Worm (Caenorhabditis elegans) whole organism, L4 larva: Measurements from ENCODE around the gene srd-1.

ENCODE experiments used
- F26F4.8 ChIP-seq: fragments of 200-800 bp; sonication (Bioruptor generic); conservative IDR thresholded peaks from 2 replicates; pipeline ENCODE4 v1.3.6; 2022; ENCODE audit warnings: missing genetic modification characterization, missing compliant biosample characterization
- F37D6.2 ChIP-seq: sonication (generic microtip); optimal IDR thresholded peaks from 2 replicates; lab custom pipeline; 2016; ENCODE audit warnings: mild to moderate bottlenecking, missing genetic modification characterization, missing compliant biosample characterization
- F49E8.2 ChIP-seq: sonication (generic microtip); optimal IDR thresholded peaks from 2 replicates; lab custom pipeline; 2016; ENCODE audit warnings: missing compliant biosample characterization, mild to moderate bottlenecking, missing genetic modification characterization, borderline replicate concordance
- R02D3.7 ChIP-seq: fragments of 150-350 bp; sonication (generic microtip); optimal IDR thresholded peaks from 3 replicates; lab custom pipeline; 2014; ENCODE audit warnings: missing biosample characterization, missing genetic modification characterization
- T20F7.1 ChIP-seq: fragments of 200-800 bp; sonication (Bioruptor generic); optimal IDR thresholded peaks from 2 replicates; lab custom pipeline; 2018; ENCODE audit warnings: mild to moderate bottlenecking, missing genetic modification characterization, missing compliant biosample characterization
- T26A8.4 ChIP-seq: fragments of 200-800 bp; sonication (Bioruptor generic); IDR thresholded peaks from 2 replicates; pipeline ENCODE4 v1.3.6; 2022; ENCODE audit warnings: missing genetic modification characterization, missing compliant biosample characterization
- Y105C5A.15 ChIP-seq: fragments of 200-800 bp; sonication (Bioruptor generic); IDR thresholded peaks from 2 replicates; pipeline ENCODE4 v1.3.6; 2022; ENCODE audit warnings: missing genetic modification characterization, missing compliant biosample characterization
- Y75B8A.6 ChIP-seq: fragments of 200-800 bp; sonication (Bioruptor generic); IDR thresholded peaks from 2 replicates; pipeline ENCODE4 v1.3.6; 2022; ENCODE audit warnings: missing genetic modification reagents, missing genetic modification characterization, missing compliant biosample characterization
- ZK337.2 ChIP-seq: fragments of 200-800 bp; sonication (Bioruptor generic); IDR thresholded peaks from 2 replicates; pipeline ENCODE4 v1.3.6; 2022; ENCODE audit warnings: missing genetic modification reagents, missing genetic modification characterization, missing compliant biosample characterization
- aha-1 ChIP-seq: fragments of 150-350 bp; peaks from one replicate; lab custom pipeline; 2014; ENCODE audit warnings: missing biosample characterization, missing genetic modification characterization
- ceh-32 ChIP-seq: sonication (generic microtip); optimal IDR thresholded peaks from 2 replicates; lab custom pipeline; 2016; ENCODE audit warnings: mild to moderate bottlenecking, missing genetic modification characterization, missing compliant biosample characterization; ENCODE audit not compliant: poor library complexity
- ceh-62 ChIP-seq: sonication (generic microtip); optimal IDR thresholded peaks from 2 replicates; lab custom pipeline; 2017; ENCODE audit warnings: missing biosample characterization, missing genetic modification characterization
- daf-16 ChIP-seq, 3 experiments: sonication (generic microtip); optimal IDR thresholded peaks; 2 replicates each; lab custom pipeline; 2016 to 2017; ENCODE audit warnings: missing genetic modification characterization in 3 of 3, missing genetic modification reagents in 3 of 3, mild to moderate bottlenecking in 2 of 3, missing compliant biosample characterization in 2 of 3, missing biosample characterization in 1 of 3, moderate library complexity in 1 of 3
- daf-19 ChIP-seq: fragments of 200-800 bp; sonication (Bioruptor generic); conservative IDR thresholded peaks from 2 replicates; pipeline ENCODE4 v1.3.6; 2022; ENCODE audit warnings: missing genetic modification characterization, missing compliant biosample characterization
- dpl-1 ChIP-seq: fragments of 150-350 bp; optimal IDR thresholded peaks from 2 replicates; lab custom pipeline; 2014; ENCODE audit warnings: missing biosample characterization, missing genetic modification reagents, missing genetic modification characterization
- dve-1 ChIP-seq: sonication (generic microtip); optimal IDR thresholded peaks from 2 replicates; lab custom pipeline; 2017; ENCODE audit warnings: antibody characterized with exemption, mild to moderate bottlenecking, missing genetic modification characterization, missing compliant biosample characterization; ENCODE audit not compliant: insufficient read depth
- egl-27 ChIP-seq: sonication (generic microtip); optimal IDR thresholded peaks from 3 replicates; lab custom pipeline; 2017; ENCODE audit warnings: missing biosample characterization, missing genetic modification reagents, missing genetic modification characterization
- hif-1 ChIP-seq, 2 experiments: sonication (generic microtip); optimal IDR thresholded peaks; 2 replicates each; lab custom pipeline; 2016 to 2017; ENCODE audit warnings: missing compliant biosample characterization in 2 of 2, missing genetic modification characterization in 2 of 2, missing genetic modification reagents in 2 of 2, missing genotype in 2 of 2, mild to moderate bottlenecking in 1 of 2
- hlh-11 ChIP-seq: fragments of 200-800 bp; sonication (Bioruptor generic); optimal IDR thresholded peaks from 2 replicates; lab custom pipeline; 2018; ENCODE audit warnings: mild to moderate bottlenecking, missing genetic modification characterization, missing compliant biosample characterization
- hlh-30 ChIP-seq: sonication (generic microtip); optimal IDR thresholded peaks from 2 replicates; lab custom pipeline; 2017; ENCODE audit warnings: antibody characterized with exemption, mild to moderate bottlenecking, missing genetic modification characterization, missing compliant biosample characterization; ENCODE audit not compliant: insufficient read depth
- hmg-1.1 ChIP-seq: fragments of 200-800 bp; sonication (Bioruptor generic); IDR thresholded peaks from 2 replicates; pipeline ENCODE4 v1.3.6; 2022; ENCODE audit warnings: missing genetic modification reagents, missing genetic modification characterization, missing compliant biosample characterization
- jun-1 ChIP-seq: fragments of 150-350 bp; optimal IDR thresholded peaks from 2 replicates; lab custom pipeline; 2014; ENCODE audit warnings: missing biosample characterization, missing genetic modification reagents, missing genetic modification characterization
- lim-7 ChIP-seq: fragments of 200-800 bp; sonication (Bioruptor generic); IDR thresholded peaks from 2 replicates; pipeline ENCODE4 v1.3.6; 2022; ENCODE audit warnings: missing genetic modification characterization, missing compliant biosample characterization
- lin-29 ChIP-seq: fragments of 200-800 bp; sonication (Bioruptor generic); IDR thresholded peaks from 2 replicates; pipeline ENCODE4 v1.3.6; 2022; ENCODE audit warnings: missing genetic modification reagents, missing genetic modification characterization, missing compliant biosample characterization
- lir-3 ChIP-seq: sonication (generic microtip); optimal IDR thresholded peaks from 2 replicates; lab custom pipeline; 2016; ENCODE audit warnings: mild to moderate bottlenecking, missing genetic modification characterization, missing compliant biosample characterization
- lsy-2 ChIP-seq, 2 experiments: fragments of 150-350 bp in 1 of 2; sonication (generic microtip) in 1 of 2; optimal IDR thresholded peaks; 2 replicates each; lab custom pipeline; 2014 to 2017; ENCODE audit warnings: missing biosample characterization in 2 of 2, missing genetic modification characterization in 2 of 2
- madf-9 ChIP-seq: fragments of 200-800 bp; sonication (Bioruptor generic); conservative IDR thresholded peaks from 2 replicates; pipeline ENCODE4 v1.3.6; 2022; ENCODE audit warnings: missing genetic modification reagents, missing genetic modification characterization, missing compliant biosample characterization
- mep-1 ChIP-seq: fragments of 150-350 bp; sonication (generic microtip); optimal IDR thresholded peaks from 3 replicates; lab custom pipeline; 2014; ENCODE audit warnings: missing biosample characterization, missing genetic modification characterization
- mes-2 ChIP-seq: sonication (generic microtip); optimal IDR thresholded peaks from 2 replicates; lab custom pipeline; 2016; ENCODE audit warnings: missing genotype, mild to moderate bottlenecking, missing genetic modification characterization, missing compliant biosample characterization; ENCODE audit not compliant: poor library complexity, severe bottlenecking
- mxl-2 ChIP-seq: fragments of 200-800 bp; sonication (Bioruptor generic); conservative IDR thresholded peaks from 2 replicates; pipeline ENCODE4 v1.3.6; 2022; ENCODE audit warnings: missing genetic modification reagents, missing genetic modification characterization, missing compliant biosample characterization
- mxl-3 ChIP-seq: fragments of 200-800 bp; sonication (Bioruptor generic); optimal IDR thresholded peaks from 2 replicates; lab custom pipeline; 2018; ENCODE audit warnings: mild to moderate bottlenecking, missing genetic modification characterization, missing compliant biosample characterization
- nhr-10 ChIP-seq: fragments of 150-350 bp; optimal IDR thresholded peaks from 2 replicates; lab custom pipeline; 2014; ENCODE audit warnings: missing biosample characterization, missing genetic modification characterization
- nhr-102 ChIP-seq: sonication (generic microtip); optimal IDR thresholded peaks from 2 replicates; lab custom pipeline; 2016; ENCODE audit warnings: mild to moderate bottlenecking, missing genetic modification characterization, moderate library complexity, missing compliant biosample characterization
- nhr-11 ChIP-seq: fragments of 150-350 bp; optimal IDR thresholded peaks from 2 replicates; lab custom pipeline; 2014; ENCODE audit warnings: missing biosample characterization, missing genetic modification characterization
- nhr-28 ChIP-seq: fragments of 150-350 bp; optimal IDR thresholded peaks from 2 replicates; lab custom pipeline; 2014; ENCODE audit warnings: missing biosample characterization, missing genetic modification characterization
- nhr-48 ChIP-seq: sonication (generic microtip); optimal IDR thresholded peaks from 2 replicates; lab custom pipeline; 2016; ENCODE audit warnings: mild to moderate bottlenecking, missing genetic modification characterization, missing compliant biosample characterization
- nhr-6 ChIP-seq: fragments of 150-350 bp; optimal IDR thresholded peaks from 2 replicates; lab custom pipeline; 2014; ENCODE audit warnings: missing biosample characterization, missing genetic modification characterization
- nhr-77 ChIP-seq: fragments of 150-350 bp; optimal IDR thresholded peaks from 2 replicates; lab custom pipeline; 2014; ENCODE audit warnings: missing biosample characterization, missing genetic modification characterization
- pqm-1 ChIP-seq: sonication (generic microtip); optimal IDR thresholded peaks from 2 replicates; lab custom pipeline; 2017; ENCODE audit warnings: missing biosample characterization, missing genetic modification characterization
- rbr-2 ChIP-seq: sonication (generic microtip); optimal IDR thresholded peaks from 2 replicates; lab custom pipeline; 2016; ENCODE audit warnings: missing genotype, missing genetic modification characterization, missing compliant biosample characterization
- sdz-12 ChIP-seq: fragments of 200-800 bp; sonication (Bioruptor generic); optimal IDR thresholded peaks from 2 replicates; lab custom pipeline; 2018; ENCODE audit warnings: mild to moderate bottlenecking, missing genetic modification characterization, missing compliant biosample characterization
- skn-1 ChIP-seq: fragments of 150-350 bp; optimal IDR thresholded peaks from 2 replicates; lab custom pipeline; 2014; ENCODE audit warnings: missing biosample characterization, missing genetic modification characterization
- snpc-1.2 ChIP-seq: fragments of 200-800 bp; sonication (Bioruptor generic); IDR thresholded peaks from 2 replicates; pipeline ENCODE4 v1.3.6; 2022; ENCODE audit warnings: missing genetic modification reagents, missing genetic modification characterization, missing compliant biosample characterization
- snpc-4 ChIP-seq: fragments of 150-350 bp; optimal IDR thresholded peaks from 2 replicates; lab custom pipeline; 2014; ENCODE audit warnings: missing biosample characterization, missing genetic modification characterization
- tra-1 ChIP-seq: fragments of 200-800 bp; sonication (Bioruptor generic); IDR thresholded peaks from 2 replicates; pipeline ENCODE4 v1.3.6; 2022; ENCODE audit warnings: missing genetic modification reagents, missing genetic modification characterization, missing compliant biosample characterization
- unc-130 ChIP-seq: sonication (generic microtip); optimal IDR thresholded peaks from 2 replicates; lab custom pipeline; 2016; ENCODE audit warnings: missing genetic modification reagents, missing genetic modification characterization, missing compliant biosample characterization
- vab-7 ChIP-seq: fragments of 200-800 bp; sonication (Bioruptor generic); IDR thresholded peaks from 2 replicates; pipeline ENCODE4 v1.3.6; 2022; ENCODE audit warnings: missing genetic modification reagents, missing genetic modification characterization, missing compliant biosample characterization
- zfp-3 ChIP-seq: fragments of 200-800 bp; sonication (Bioruptor generic); conservative IDR thresholded peaks from 2 replicates; pipeline ENCODE4 v1.3.6; 2022; ENCODE audit warnings: missing genetic modification reagents, missing genetic modification characterization, missing compliant biosample characterization
- ztf-11 ChIP-seq: fragments of 150-350 bp; optimal IDR thresholded peaks from 2 replicates; lab custom pipeline; 2014; ENCODE audit warnings: missing biosample characterization, missing genetic modification characterization

The srd-1 gene

ce11 chrII:10202275-10202674, 19.7 kb upstream of the srd-1 start (continued):
- TF ChIP-seq lim-7 (GFP tag; lab: Robert Waterston, UW) = no peak

ce11 chrII:10200759-10201158, 18.2 kb upstream of the srd-1 start, which contains the start of gene arv-1:
Gene arv-1, minus strand, starts transcription at chrII:10200823.
- TF ChIP-seq F26F4.8 (GFP tag; lab: Robert Waterston, UW) (no peak), Y75B8A.6 (GFP tag; lab: Robert Waterston, UW) (no peak), dve-1 (peak; percentile 57), snpc-1.2 (GFP tag; lab: Robert Waterston, UW) (no peak), daf-16 (GFP tag; optimal IDR thresholded peaks at IDR 0.05; lab: Kevin White, UChicago) (no peak), daf-16 (tag; optimal IDR thresholded peaks at IDR 0.05; lab: Kevin White, UChicago) (peak; percentile 31), F37D6.2 (tag; lab: Kevin White, UChicago) (no peak), ZK337.2 (GFP tag; lab: Robert Waterston, UW) (no peak), mes-2 (peak; percentile 97), hmg-1.1 (no peak), nhr-28 (tag; lab: Kevin White, UChicago) (peak; percentile 72), ceh-32 (no peak), dpl-1 (GFP tag; lab: Kevin White, UChicago) (peak; percentile 59), lim-7 (GFP tag; lab: Robert Waterston, UW) (no peak), sdz-12 (GFP tag; lab: Kevin White, UChicago) (no peak), nhr-77 (tag; lab: Kevin White, UChicago) (peak; percentile 16), nhr-102 (peak; percentile 24), daf-19 (GFP tag; lab: Robert Waterston, UW) (0 out of 2 replicates have a peak, but pooled peaks have one; percentile 29), mxl-2 (no peak), T20F7.1 (GFP tag; lab: Kevin White, UChicago) (peak; percentile 74), lir-3 (tag; lab: Kevin White, UChicago) (no peak), jun-1 (tag; lab: Kevin White, UChicago) (no peak), madf-9 (GFP tag; lab: Robert Waterston, UW) (no peak), lsy-2 (tag; optimal IDR thresholded peaks at IDR 0.05; lab: Kevin White, UChicago) (peak in 1 of 2 experiments; percentile 91), aha-1 (tag; lab: Kevin White, UChicago) (peak; percentile 30), lin-29 (GFP tag; lab: Robert Waterston, UW) (no peak), ztf-11 (tag; lab: Kevin White, UChicago) (no peak), ceh-62 (no peak), zfp-3 (GFP tag; lab: Robert Waterston, UW) (no peak), R02D3.7 (tag; lab: Kevin White, UChicago) (peak; percentile 19), hlh-11 (tag; lab: Kevin White, UChicago) (no peak), mxl-3 (GFP tag; lab: Kevin White, UChicago) (no peak), pqm-1 (tag; lab: Kevin White, UChicago) (peak; percentile 7), nhr-10 (tag; lab: Kevin White, UChicago) (no peak), nhr-48 (tag; lab: Kevin White, UChicago) (peak; percentile 2), nhr-11 (peak; percentile 52), nhr-6 (tag; lab: Kevin White, UChicago) (peak; percentile 43), F49E8.2 (tag; lab: Kevin White, UChicago) (no peak), rbr-2 (tag; lab: Kevin White, UChicago) (peak; percentile 40), Y105C5A.15 (GFP tag; lab: Robert Waterston, UW) (no peak), unc-130 (peak; percentile 56), hif-1 (tag; optimal IDR thresholded peaks at IDR 0.05; lab: Kevin White, UChicago) (peak in 1 of 2 experiments; percentile 68), mep-1 (tag; lab: Kevin White, UChicago) (peak; percentile 38), T26A8.4 (GFP tag; lab: Robert Waterston, UW) (peak; percentile 52; the same call in 1 of the 2 replicates), egl-27 (tag; lab: Kevin White, UChicago) (no peak), vab-7 (no peak), snpc-4 (no peak), skn-1 (tag; lab: Kevin White, UChicago) (no peak), hlh-30 (peak; percentile 28), tra-1 (GFP tag; lab: Robert Waterston, UW) (no peak)
